Worm (Caenorhabditis elegans) whole organism, L3 larva: Measurements from ENCODE around the gene Y45G5AL.1.

Source experiments
- R02D3.7 ChIP-seq: fragments of 150-350 bp; optimal IDR thresholded peaks from 2 replicates; lab custom pipeline; 2014; ENCODE audit warnings: missing biosample characterization, missing genetic modification characterization
- ZK546.5 ChIP-seq: sonication (generic microtip); optimal IDR thresholded peaks from 2 replicates; lab custom pipeline; 2017; ENCODE audit warnings: missing biosample characterization, missing genetic modification characterization
- aly-2 ChIP-seq: fragments of 150-350 bp; optimal IDR thresholded peaks from 2 replicates; lab custom pipeline; 2014; ENCODE audit warnings: missing biosample characterization, missing genetic modification characterization
- ama-1 ChIP-seq: fragments of 150-350 bp; optimal IDR thresholded peaks from 2 replicates; lab custom pipeline; 2018
- ceh-16 ChIP-seq: sonication (generic microtip); optimal IDR thresholded peaks from 2 replicates; lab custom pipeline; 2017; ENCODE audit warnings: missing biosample characterization, missing genetic modification characterization
- ceh-28 ChIP-seq: fragments of 150-350 bp; optimal IDR thresholded peaks from 2 replicates; lab custom pipeline; 2014; ENCODE audit warnings: missing biosample characterization, missing genetic modification reagents, missing genetic modification characterization
- ceh-82 ChIP-seq: fragments of 150-350 bp; optimal IDR thresholded peaks from 2 replicates; lab custom pipeline; 2014; ENCODE audit warnings: missing biosample characterization, missing genetic modification characterization
- ceh-9 ChIP-seq: sonication (generic microtip); optimal IDR thresholded peaks from 2 replicates; lab custom pipeline; 2018; ENCODE audit warnings: missing biosample characterization, missing genetic modification characterization
- daf-12 ChIP-seq: fragments of 150-350 bp; optimal IDR thresholded peaks from 2 replicates; lab custom pipeline; 2014; ENCODE audit warnings: missing biosample characterization, missing genetic modification reagents, missing genetic modification characterization
- egl-27 ChIP-seq: sonication (generic microtip); optimal IDR thresholded peaks from 4 replicates; lab custom pipeline; 2017; ENCODE audit warnings: missing biosample characterization, missing genetic modification reagents, missing genetic modification characterization
- egl-5 ChIP-seq: fragments of 150-350 bp; optimal IDR thresholded peaks from 2 replicates; lab custom pipeline; 2017; ENCODE audit warnings: missing biosample characterization, missing genetic modification reagents, missing genetic modification characterization, inconsistent platforms
- elt-1 ChIP-seq: fragments of 150-350 bp; optimal IDR thresholded peaks from 2 replicates; lab custom pipeline; 2014; ENCODE audit warnings: missing biosample characterization, missing genetic modification characterization
- elt-2 ChIP-seq: sonication (generic microtip); optimal IDR thresholded peaks from 2 replicates; lab custom pipeline; 2016; ENCODE audit warnings: missing genetic modification reagents, mild to moderate bottlenecking, missing genetic modification characterization, missing compliant biosample characterization
- elt-3 ChIP-seq, 3 experiments: fragments of 150-350 bp in 1 of 3; sonication (generic microtip) in 2 of 3; optimal IDR thresholded peaks; 2 replicates in 2 of 3; 4 replicates in 1 of 3; lab custom pipeline; 2014 to 2017; ENCODE audit warnings: missing biosample characterization in 3 of 3, missing genetic modification characterization in 3 of 3
- eor-1 ChIP-seq, 2 experiments: fragments of 150-350 bp; optimal IDR thresholded peaks; 2 replicates each; lab custom pipeline; 2014 to 2018; ENCODE audit warnings: missing biosample characterization in 2 of 2, missing genetic modification characterization in 2 of 2
- fkh-10 ChIP-seq: sonication (generic microtip); optimal IDR thresholded peaks from 2 replicates; lab custom pipeline; 2017; ENCODE audit warnings: missing biosample characterization, missing genetic modification reagents, missing genetic modification characterization
- fkh-2 ChIP-seq: fragments of 150-350 bp; optimal IDR thresholded peaks from 2 replicates; lab custom pipeline; 2014; ENCODE audit warnings: missing biosample characterization, missing genetic modification reagents, missing genetic modification characterization
- fos-1 ChIP-seq: fragments of 150-350 bp; optimal IDR thresholded peaks from 2 replicates; lab custom pipeline; 2014; ENCODE audit warnings: missing biosample characterization, missing genetic modification characterization
- hmg-11 ChIP-seq: sonication (generic microtip); optimal IDR thresholded peaks from 2 replicates; lab custom pipeline; 2016; ENCODE audit warnings: missing genetic modification characterization, missing compliant biosample characterization
- jun-1 ChIP-seq: fragments of 150-350 bp; optimal IDR thresholded peaks from 2 replicates; lab custom pipeline; 2014; ENCODE audit warnings: missing biosample characterization, missing genetic modification reagents, missing genetic modification characterization
- lin-15B ChIP-seq: fragments of 150-350 bp; optimal IDR thresholded peaks from 2 replicates; lab custom pipeline; 2014; ENCODE audit warnings: missing biosample characterization, missing genetic modification characterization
- lin-39 ChIP-seq: fragments of 150-350 bp; optimal IDR thresholded peaks from 2 replicates; lab custom pipeline; 2018; ENCODE audit warnings: missing biosample characterization, missing genetic modification reagents, missing genetic modification characterization
- lsy-12 ChIP-seq: sonication (generic microtip); optimal IDR thresholded peaks from 2 replicates; lab custom pipeline; 2016; ENCODE audit warnings: mild to moderate bottlenecking, missing genetic modification characterization, missing compliant biosample characterization
- mdl-1 ChIP-seq: fragments of 150-350 bp; optimal IDR thresholded peaks from 2 replicates; lab custom pipeline; 2014; ENCODE audit warnings: missing biosample characterization, missing genetic modification characterization
- mml-1 ChIP-seq: fragments of 150-350 bp; sonication (generic microtip); optimal IDR thresholded peaks from 3 replicates; lab custom pipeline; 2014; ENCODE audit warnings: missing biosample characterization, missing genetic modification characterization
- nfya-1 ChIP-seq: sonication (generic microtip); optimal IDR thresholded peaks from 2 replicates; lab custom pipeline; 2017; ENCODE audit warnings: missing genetic modification characterization, mild to moderate bottlenecking, missing compliant biosample characterization, antibody characterized with exemption, moderate library complexity; ENCODE audit not compliant: insufficient read depth
- nhr-11 ChIP-seq: fragments of 150-350 bp; optimal IDR thresholded peaks from 2 replicates; lab custom pipeline; 2014; ENCODE audit warnings: missing biosample characterization, missing genetic modification characterization
- nhr-12 ChIP-seq: fragments of 150-350 bp; optimal IDR thresholded peaks from 2 replicates; lab custom pipeline; 2014; ENCODE audit warnings: missing biosample characterization, missing genetic modification characterization
- nhr-23 ChIP-seq: fragments of 150-350 bp; optimal IDR thresholded peaks from 2 replicates; lab custom pipeline; 2014; ENCODE audit warnings: missing biosample characterization, missing genetic modification reagents, missing genetic modification characterization
- nhr-237 ChIP-seq: fragments of 150-350 bp; optimal IDR thresholded peaks from 2 replicates; lab custom pipeline; 2014; ENCODE audit warnings: missing biosample characterization, missing genetic modification characterization
- nhr-25 ChIP-seq: sonication (generic microtip); optimal IDR thresholded peaks from 2 replicates; lab custom pipeline; 2017; ENCODE audit warnings: missing biosample characterization, missing genetic modification characterization
- nhr-43 ChIP-seq: sonication (generic microtip); optimal IDR thresholded peaks from 2 replicates; lab custom pipeline; 2016; ENCODE audit warnings: mild to moderate bottlenecking, missing genetic modification characterization, missing compliant biosample characterization; ENCODE audit not compliant: poor library complexity, severe bottlenecking
- nhr-67 ChIP-seq: fragments of 150-350 bp; optimal IDR thresholded peaks from 2 replicates; lab custom pipeline; 2014; ENCODE audit warnings: missing biosample characterization, missing genetic modification characterization
- nhr-76 ChIP-seq: fragments of 150-350 bp; sonication (generic microtip); optimal IDR thresholded peaks from 5 replicates; lab custom pipeline; 2014; ENCODE audit warnings: missing biosample characterization, missing genetic modification characterization
- nhr-77 ChIP-seq: fragments of 150-350 bp; optimal IDR thresholded peaks from 2 replicates; lab custom pipeline; 2014; ENCODE audit warnings: missing biosample characterization, missing genetic modification characterization
- pha-4 ChIP-seq: fragments of 150-350 bp; optimal IDR thresholded peaks from 2 replicates; lab custom pipeline; 2014; ENCODE audit warnings: missing biosample characterization, missing genetic modification reagents, missing genetic modification characterization
- pqm-1 ChIP-seq: fragments of 150-350 bp; optimal IDR thresholded peaks from 2 replicates; lab custom pipeline; 2017; ENCODE audit warnings: missing biosample characterization, missing genetic modification characterization, inconsistent platforms
- skn-1 ChIP-seq: fragments of 150-350 bp; optimal IDR thresholded peaks from 2 replicates; lab custom pipeline; 2014; ENCODE audit warnings: missing biosample characterization, missing genetic modification characterization
- snpc-4 ChIP-seq: fragments of 150-350 bp; optimal IDR thresholded peaks from 2 replicates; lab custom pipeline; 2014; ENCODE audit warnings: missing biosample characterization, missing genetic modification characterization
- tbx-2 ChIP-seq: sonication (generic microtip); optimal IDR thresholded peaks from 2 replicates; lab custom pipeline; 2016; ENCODE audit warnings: mild to moderate bottlenecking, missing genetic modification characterization, missing compliant biosample characterization
- unc-39 ChIP-seq: sonication (generic microtip); optimal IDR thresholded peaks from 4 replicates; lab custom pipeline; 2017; ENCODE audit warnings: missing biosample characterization, missing genetic modification characterization
- unc-62 ChIP-seq: fragments of 150-350 bp; sonication (generic microtip); optimal IDR thresholded peaks from 4 replicates; lab custom pipeline; 2014; ENCODE audit warnings: missing biosample characterization, missing genetic modification reagents, missing genetic modification characterization
- zag-1 ChIP-seq: fragments of 150-350 bp; optimal IDR thresholded peaks from 2 replicates; lab custom pipeline; 2014; ENCODE audit warnings: missing biosample characterization, missing genetic modification characterization
- ztf-11 ChIP-seq: fragments of 150-350 bp; optimal IDR thresholded peaks from 2 replicates; lab custom pipeline; 2014; ENCODE audit warnings: missing biosample characterization, missing genetic modification characterization
- ztf-4 ChIP-seq: fragments of 150-350 bp; optimal IDR thresholded peaks from 2 replicates; lab custom pipeline; 2014; ENCODE audit warnings: missing biosample characterization, missing genetic modification characterization

Gene Y45G5AL.1

DNA sequence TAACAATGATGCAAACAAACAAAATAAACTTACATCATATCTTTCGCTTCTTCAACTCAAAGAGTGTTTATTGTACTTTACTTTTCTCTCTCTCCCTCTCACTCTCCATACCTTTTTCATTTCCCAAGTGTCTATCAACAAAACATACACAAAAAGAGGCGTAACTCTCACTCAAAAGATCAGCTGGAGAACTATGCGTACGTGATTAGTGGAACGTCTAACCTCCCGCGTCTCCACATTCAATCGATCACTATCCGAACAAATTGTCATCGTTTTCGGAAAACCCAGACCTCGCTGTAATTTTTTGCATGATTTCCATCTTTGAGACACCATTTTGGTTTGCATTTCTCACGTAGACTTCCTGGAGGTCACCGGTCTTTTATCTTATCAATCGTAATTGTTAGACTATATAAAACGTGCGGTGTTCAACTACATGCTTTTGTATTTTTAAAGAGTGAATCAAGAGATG, 12.8 kb upstream of the Y45G5AL.1 start, which contains the start of gene nhr-57 (continued):
- no peak for TF ChIP-seq nhr-12 (tag; lab: Kevin White, UChicago)
- no peak for TF ChIP-seq eor-1 (tag; optimal IDR thresholded peaks at IDR 0.05; lab: Kevin White, UChicago)
- no peak for TF ChIP-seq lin-15B

- TF ChIP-seq tbx-2 (tag; lab: Kevin White, UChicago) (no peak), ceh-28 (tag; lab: Kevin White, UChicago) (no peak), nhr-76 (tag; lab: Kevin White, UChicago) (no peak), ztf-4 (no peak), snpc-4 (tag; lab: Kevin White, UChicago) (no peak), pqm-1 (no peak), ceh-16 (tag; lab: Kevin White, UChicago) (no peak), egl-5 (tag; lab: Kevin White, UChicago) (no peak), lin-15B (no peak)
Measured at ce11 chrV:4134728-4135127, 9.6 kb upstream of the Y45G5AL.1 start, which contains the start of gene lgc-1. TSS of gene lgc-1 (plus strand) at chrV:4135028.

ce11 chrV:4138688-4139087, 5.6 kb upstream of the Y45G5AL.1 start, which contains the start of gene lgc-29:
TSS of gene lgc-29 (plus strand) at chrV:4138988.
- TF ChIP-seq fkh-2 (tag; lab: Kevin White, UChicago) = no peak
- no peak for TF ChIP-seq lin-15B
- no peak for TF ChIP-seq egl-5 (tag; lab: Kevin White, UChicago)
- no peak for TF ChIP-seq ZK546.5
- no peak for TF ChIP-seq jun-1 (tag; lab: Kevin White, UChicago)
- no peak for TF ChIP-seq hmg-11 (tag; lab: Kevin White, UChicago)
- TF ChIP-seq fos-1 (tag; lab: Kevin White, UChicago) = no peak
- TF ChIP-seq nhr-77 = no peak
- no peak for TF ChIP-seq ztf-11 (tag; lab: Kevin White, UChicago)
- TF ChIP-seq ama-1 (lab: Kevin White, UChicago) = no peak
- no peak for TF ChIP-seq lsy-12 (tag; lab: Kevin White, UChicago)
- no peak for TF ChIP-seq aly-2
- no peak for TF ChIP-seq nhr-237 (tag; lab: Kevin White, UChicago)
- no peak for TF ChIP-seq fkh-10 (GFP tag; lab: Kevin White, UChicago)
- no peak for TF ChIP-seq zag-1 (tag; lab: Kevin White, UChicago)
- TF ChIP-seq snpc-4 (tag; lab: Kevin White, UChicago) = no peak

ce11 chrV:4143034-4143433, 1.3 kb upstream of the Y45G5AL.1 start:
- TF ChIP-seq egl-27 (tag; lab: Kevin White, UChicago) = no peak
- TF ChIP-seq nhr-25 (tag; lab: Kevin White, UChicago) = peak; percentile 79
- peak; percentile 57 for TF ChIP-seq hmg-11 (tag; lab: Kevin White, UChicago)
- TF ChIP-seq nhr-12 (tag; lab: Kevin White, UChicago) = no peak
- no peak for TF ChIP-seq skn-1 (tag; lab: Kevin White, UChicago)
- TF ChIP-seq ceh-9 (tag; lab: Kevin White, UChicago) = no peak
- no peak for TF ChIP-seq nhr-67 (tag; lab: Kevin White, UChicago)
- TF ChIP-seq egl-5 (tag; lab: Kevin White, UChicago) = peak; percentile 99
- TF ChIP-seq snpc-4 (tag; lab: Kevin White, UChicago) = peak; percentile 67
- TF ChIP-seq tbx-2 (tag; lab: Kevin White, UChicago) = no peak
- peak; percentile 87 for TF ChIP-seq pqm-1
- no peak for TF ChIP-seq unc-62 (GFP tag; lab: Kevin White, UChicago)
- TF ChIP-seq nhr-77 = no peak
- TF ChIP-seq ceh-28 (tag; lab: Kevin White, UChicago) = peak; percentile 63
- no peak for TF ChIP-seq unc-39 (tag; lab: Kevin White, UChicago)
- peak; percentile 80 for TF ChIP-seq lin-15B
- no peak for TF ChIP-seq fkh-2 (tag; lab: Kevin White, UChicago)
- TF ChIP-seq nhr-11 = no peak
- no peak for TF ChIP-seq aly-2
- peak; percentile 54 for TF ChIP-seq nhr-43
- no peak for TF ChIP-seq ama-1 (lab: Kevin White, UChicago)
- TF ChIP-seq nhr-76 (tag; lab: Kevin White, UChicago) = no peak
- TF ChIP-seq ceh-16 (tag; lab: Kevin White, UChicago) = no peak
- no peak for TF ChIP-seq ztf-11 (tag; lab: Kevin White, UChicago)
- TF ChIP-seq elt-3 (tag; optimal IDR thresholded peaks at IDR 0.05; lab: Kevin White, UChicago) = no peak
- TF ChIP-seq R02D3.7 = no peak
- TF ChIP-seq lsy-12 (tag; lab: Kevin White, UChicago) = peak; percentile 47
- TF ChIP-seq ceh-82 (tag; lab: Kevin White, UChicago) = no peak
- no peak for TF ChIP-seq eor-1 (tag; optimal IDR thresholded peaks at IDR 0.05; lab: Kevin White, UChicago)
- peak; percentile 67 for TF ChIP-seq lin-39 (tag; lab: Kevin White, UChicago)
- TF ChIP-seq ztf-4 = no peak
- TF ChIP-seq mdl-1 = no peak
- no peak for TF ChIP-seq nhr-237 (tag; lab: Kevin White, UChicago)
- TF ChIP-seq elt-1 (tag; lab: Kevin White, UChicago) = no peak
- no peak for TF ChIP-seq daf-12
- peak; percentile 89 for TF ChIP-seq nfya-1 (tag; lab: Kevin White, UChicago)
- TF ChIP-seq jun-1 (tag; lab: Kevin White, UChicago) = peak; percentile 71
- peak; percentile 87 for TF ChIP-seq nhr-23 (tag; lab: Kevin White, UChicago)
- TF ChIP-seq mml-1 (tag; lab: Kevin White, UChicago) = no peak
- TF ChIP-seq elt-2 (tag; lab: Kevin White, UChicago) = peak; percentile 88
- TF ChIP-seq pha-4 (tag; lab: Kevin White, UChicago) = peak; percentile 85
